Fruit fly (Drosophila melanogaster) whole organism, embryonic: ENCODE measurements around the gene ZnT63C.

Experiments
- Ada2b ChIP-seq: fragments of 200-800 bp; sonication (Bioruptor generic); IDR thresholded peaks from 2 replicates; pipeline ENCODE4 v1.3.6; 2022; ENCODE audit warnings: missing biosample characterization, missing genetic modification characterization
- Adf1 ChIP-seq: fragments of 200-800 bp; sonication (Bioruptor generic); IDR thresholded peaks from 2 replicates; pipeline ENCODE4 v1.3.6; 2022; ENCODE audit warnings: missing biosample characterization, missing genetic modification characterization
- Aef1 ChIP-seq: fragments of 200-800 bp; sonication (Bioruptor generic); IDR thresholded peaks from 3 replicates; pipeline ENCODE4 v1.3.6; 2022; ENCODE audit warnings: missing biosample characterization, missing genetic modification characterization
- BtbVII ChIP-seq: fragments of 200-800 bp; sonication (Bioruptor generic); optimal IDR thresholded peaks from 3 replicates; lab custom pipeline; 2017; ENCODE audit warnings: missing biosample characterization, mild to moderate bottlenecking, missing genetic modification characterization
- CG10654 ChIP-seq: fragments of 200-800 bp; sonication (Bioruptor generic); optimal IDR thresholded peaks from 2 replicates; lab custom pipeline; 2016; ENCODE audit warnings: missing biosample characterization, missing genetic modification characterization
- CG10979 ChIP-seq: fragments of 200-800 bp; sonication (Bioruptor generic); optimal IDR thresholded peaks from 2 replicates; lab custom pipeline; 2018; ENCODE audit warnings: missing biosample characterization, mild to moderate bottlenecking, missing genetic modification characterization, moderate library complexity
- CG11398 ChIP-seq: fragments of 200-800 bp; sonication (Bioruptor generic); optimal IDR thresholded peaks from 2 replicates; lab custom pipeline; 2016; ENCODE audit warnings: missing biosample characterization, missing genetic modification characterization
- CG11504 ChIP-seq: fragments of 200-800 bp; sonication (Bioruptor generic); optimal IDR thresholded peaks from 3 replicates; lab custom pipeline; 2019; ENCODE audit warnings: missing biosample characterization, mild to moderate bottlenecking, missing genetic modification characterization, moderate library complexity
- CG11723 ChIP-seq: fragments of 200-800 bp; sonication (Bioruptor generic); optimal IDR thresholded peaks from 2 replicates; lab custom pipeline; 2017; ENCODE audit warnings: missing biosample characterization, mild to moderate bottlenecking, missing genetic modification characterization
- CG1233 ChIP-seq: fragments of 200-800 bp; sonication (Bioruptor generic); optimal IDR thresholded peaks from 4 replicates; lab custom pipeline; 2018; ENCODE audit warnings: missing biosample characterization, mild to moderate bottlenecking, missing genetic modification characterization
- CG13424 ChIP-seq: fragments of 200-800 bp; sonication (Bioruptor generic); optimal IDR thresholded peaks from 2 replicates; lab custom pipeline; 2019; ENCODE audit warnings: missing biosample characterization, mild to moderate bottlenecking, missing genetic modification characterization, moderate library complexity
- CG13775 ChIP-seq: fragments of 200-800 bp; sonication (Bioruptor generic); optimal IDR thresholded peaks from 3 replicates; lab custom pipeline; 2017; ENCODE audit warnings: missing biosample characterization, mild to moderate bottlenecking, missing genetic modification characterization
- CG14710 ChIP-seq: fragments of 200-800 bp; sonication (Bioruptor generic); optimal IDR thresholded peaks from 3 replicates; lab custom pipeline; 2019; ENCODE audit warnings: missing biosample characterization, mild to moderate bottlenecking, missing genetic modification characterization, moderate library complexity
- CG1529 ChIP-seq: fragments of 200-800 bp; sonication (Bioruptor generic); optimal IDR thresholded peaks from 3 replicates; lab custom pipeline; 2018; ENCODE audit warnings: missing biosample characterization, missing genetic modification characterization
- CG16815 ChIP-seq: fragments of 200-800 bp; sonication (Bioruptor generic); optimal IDR thresholded peaks from 3 replicates; lab custom pipeline; 2017; ENCODE audit warnings: missing biosample characterization, mild to moderate bottlenecking, missing genetic modification characterization
- CG17359 ChIP-seq: fragments of 200-800 bp; sonication (Bioruptor generic); optimal IDR thresholded peaks from 3 replicates; lab custom pipeline; 2018; ENCODE audit warnings: missing biosample characterization, mild to moderate bottlenecking, missing genetic modification characterization, moderate library complexity
- CG31388 ChIP-seq: fragments of 200-800 bp; sonication (Bioruptor generic); optimal IDR thresholded peaks from 2 replicates; lab custom pipeline; 2016; ENCODE audit warnings: missing biosample characterization, missing genetic modification characterization
- CG31441 ChIP-seq: fragments of 200-800 bp; sonication (Bioruptor generic); IDR thresholded peaks from 2 replicates; pipeline ENCODE4 v1.3.6; 2022; ENCODE audit warnings: missing biosample characterization, missing genetic modification characterization
- CG3995 ChIP-seq: fragments of 200-800 bp; sonication (Bioruptor generic); optimal IDR thresholded peaks from 3 replicates; lab custom pipeline; 2016; ENCODE audit warnings: missing biosample characterization, missing genetic modification characterization
- CG4360 ChIP-seq: fragments of 200-800 bp; sonication (Bioruptor generic); IDR thresholded peaks from 2 replicates; pipeline ENCODE4 v1.3.6; 2022; ENCODE audit warnings: missing biosample characterization, missing genetic modification characterization
- CG4424 ChIP-seq: fragments of 200-800 bp; sonication (Bioruptor generic); optimal IDR thresholded peaks from 3 replicates; lab custom pipeline; 2016; ENCODE audit warnings: missing biosample characterization, missing genetic modification characterization
- CG5180 ChIP-seq: fragments of 200-800 bp; sonication (Bioruptor generic); optimal IDR thresholded peaks from 3 replicates; lab custom pipeline; 2017; ENCODE audit warnings: missing biosample characterization, missing genetic modification characterization, mild to moderate bottlenecking, moderate library complexity, missing genetic modification reagents
- CG7786 ChIP-seq: fragments of 200-800 bp; sonication (Bioruptor generic); optimal IDR thresholded peaks from 2 replicates; lab custom pipeline; 2016; ENCODE audit warnings: missing biosample characterization, missing genetic modification characterization
- CG8089 ChIP-seq: fragments of 200-800 bp; sonication (Bioruptor generic); optimal IDR thresholded peaks from 3 replicates; lab custom pipeline; 2016; ENCODE audit warnings: missing biosample characterization, missing genetic modification characterization
- Chrac-16 ChIP-seq: fragments of 200-800 bp; sonication (Bioruptor generic); optimal IDR thresholded peaks from 3 replicates; lab custom pipeline; 2016; ENCODE audit warnings: missing biosample characterization, missing genetic modification characterization
- Deaf1 ChIP-seq: fragments of 200-800 bp; optimal IDR thresholded peaks from 3 replicates; lab custom pipeline; 2019; ENCODE audit warnings: missing biosample characterization, mild to moderate bottlenecking, missing genetic modification characterization, moderate library complexity
- Dek ChIP-seq: fragments of 200-800 bp; sonication (Bioruptor generic); optimal IDR thresholded peaks from 3 replicates; lab custom pipeline; 2019; ENCODE audit warnings: missing biosample characterization, mild to moderate bottlenecking, missing genetic modification characterization, moderate library complexity
- Gug ChIP-seq: fragments of 200-800 bp; sonication (Bioruptor generic); IDR thresholded peaks from 4 replicates; pipeline ENCODE4 v1.3.6; 2022; ENCODE audit warnings: missing biosample characterization, missing genetic modification characterization
- MESR4 ChIP-seq: fragments of 200-800 bp; sonication (Bioruptor generic); optimal IDR thresholded peaks from 2 replicates; lab custom pipeline; 2018; ENCODE audit warnings: missing biosample characterization, mild to moderate bottlenecking, missing genetic modification characterization, moderate library complexity
- NfI ChIP-seq: fragments of 200-800 bp; sonication (Bioruptor generic); optimal IDR thresholded peaks from 3 replicates; lab custom pipeline; 2018; ENCODE audit warnings: missing biosample characterization, mild to moderate bottlenecking, missing genetic modification characterization, moderate library complexity
- Optix ChIP-seq: fragments of 200-800 bp; sonication (Bioruptor generic); IDR thresholded peaks from 3 replicates; pipeline ENCODE4 v1.3.6; 2022; ENCODE audit warnings: missing biosample characterization, missing genetic modification characterization
- Xbp1 ChIP-seq: fragments of 200-800 bp; sonication (Bioruptor generic); optimal IDR thresholded peaks from 3 replicates; lab custom pipeline; 2016; ENCODE audit warnings: missing biosample characterization, mild to moderate bottlenecking, missing genetic modification characterization
- ara ChIP-seq: fragments of 200-800 bp; sonication (Bioruptor generic); IDR thresholded peaks from 2 replicates; pipeline ENCODE4 v1.3.6; 2022; ENCODE audit warnings: missing biosample characterization, missing genetic modification characterization
- ash1 ChIP-seq: fragments of 200-800 bp; sonication (Bioruptor generic); optimal IDR thresholded peaks from 2 replicates; lab custom pipeline; 2018; ENCODE audit warnings: missing biosample characterization, mild to moderate bottlenecking, missing genetic modification characterization
- btn ChIP-seq: fragments of 200-800 bp; sonication (Bioruptor generic); optimal IDR thresholded peaks from 2 replicates; lab custom pipeline; 2016; ENCODE audit warnings: missing biosample characterization, missing genetic modification characterization
- cato ChIP-seq: fragments of 200-800 bp; sonication (Bioruptor generic); optimal IDR thresholded peaks from 2 replicates; lab custom pipeline; 2016; ENCODE audit warnings: missing biosample characterization, missing genetic modification characterization, borderline replicate concordance
- ci ChIP-seq: fragments of 200-800 bp; sonication (Bioruptor generic); IDR thresholded peaks from 3 replicates; pipeline ENCODE4 v1.3.6; 2022; ENCODE audit warnings: missing biosample characterization, missing genetic modification characterization
- da ChIP-seq: fragments of 200-800 bp; sonication (Bioruptor generic); optimal IDR thresholded peaks from 2 replicates; lab custom pipeline; 2016; ENCODE audit warnings: missing biosample characterization, missing genetic modification characterization
- fd96Cb ChIP-seq: fragments of 200-800 bp; sonication (Bioruptor generic); optimal IDR thresholded peaks from 2 replicates; lab custom pipeline; 2018; ENCODE audit warnings: missing biosample characterization, mild to moderate bottlenecking, missing genetic modification characterization, moderate library complexity
- gce ChIP-seq: fragments of 200-800 bp; sonication (Bioruptor generic); IDR thresholded peaks from 3 replicates; pipeline ENCODE4 v1.3.6; 2022; ENCODE audit warnings: missing biosample characterization, missing genetic modification characterization
- gro ChIP-seq: fragments of 200-800 bp; sonication (Bioruptor generic); optimal IDR thresholded peaks from 2 replicates; lab custom pipeline; 2016; ENCODE audit warnings: missing biosample characterization, missing genetic modification characterization
- h ChIP-seq: fragments of >200 bp; optimal IDR thresholded peaks from 2 replicates; lab custom pipeline; 2017
- hth ChIP-seq: fragments of >200 bp; optimal IDR thresholded peaks from 2 replicates; lab custom pipeline; 2017; ENCODE audit warnings: inconsistent platforms
- ind ChIP-seq: fragments of 200-800 bp; sonication (Bioruptor generic); optimal IDR thresholded peaks from 3 replicates; lab custom pipeline; 2016; ENCODE audit warnings: missing biosample characterization, missing genetic modification characterization
- nau ChIP-seq: fragments of 200-800 bp; sonication (Bioruptor generic); optimal IDR thresholded peaks from 3 replicates; lab custom pipeline; 2017; ENCODE audit warnings: missing biosample characterization, mild to moderate bottlenecking, missing genetic modification characterization, missing genetic modification reagents
- nmo ChIP-seq: fragments of 200-800 bp; sonication (Bioruptor generic); optimal IDR thresholded peaks from 2 replicates; lab custom pipeline; 2018; ENCODE audit warnings: missing biosample characterization, mild to moderate bottlenecking, missing genetic modification characterization, moderate library complexity
- pfk ChIP-seq: fragments of 200-800 bp; sonication (Bioruptor generic); optimal IDR thresholded peaks from 2 replicates; lab custom pipeline; 2018; ENCODE audit warnings: missing biosample characterization, mild to moderate bottlenecking, missing genetic modification characterization, moderate library complexity
- phol ChIP-seq: fragments of 200-800 bp; sonication (Bioruptor generic); optimal IDR thresholded peaks from 3 replicates; lab custom pipeline; 2018; ENCODE audit warnings: missing biosample characterization, mild to moderate bottlenecking, missing genetic modification characterization, moderate library complexity
- row ChIP-seq: fragments of 200-800 bp; sonication (Bioruptor generic); IDR thresholded peaks from 3 replicates; pipeline ENCODE4 v1.3.6; 2022; ENCODE audit warnings: missing biosample characterization, missing genetic modification characterization
- sob ChIP-seq: fragments of 200-800 bp; sonication (Bioruptor generic); IDR thresholded peaks from 2 replicates; pipeline ENCODE4 v1.3.6; 2022; ENCODE audit warnings: missing biosample characterization, missing genetic modification characterization
- sqz ChIP-seq: fragments of 200-800 bp; sonication (Bioruptor generic); optimal IDR thresholded peaks from 3 replicates; lab custom pipeline; 2018; ENCODE audit warnings: missing biosample characterization, mild to moderate bottlenecking, missing genetic modification characterization
- wor ChIP-seq: fragments of 200-800 bp; sonication (Bioruptor generic); IDR thresholded peaks from 2 replicates; pipeline ENCODE4 v1.3.6; 2022; ENCODE audit warnings: missing biosample characterization, missing genetic modification characterization

Gene ZnT63C

DNA sequence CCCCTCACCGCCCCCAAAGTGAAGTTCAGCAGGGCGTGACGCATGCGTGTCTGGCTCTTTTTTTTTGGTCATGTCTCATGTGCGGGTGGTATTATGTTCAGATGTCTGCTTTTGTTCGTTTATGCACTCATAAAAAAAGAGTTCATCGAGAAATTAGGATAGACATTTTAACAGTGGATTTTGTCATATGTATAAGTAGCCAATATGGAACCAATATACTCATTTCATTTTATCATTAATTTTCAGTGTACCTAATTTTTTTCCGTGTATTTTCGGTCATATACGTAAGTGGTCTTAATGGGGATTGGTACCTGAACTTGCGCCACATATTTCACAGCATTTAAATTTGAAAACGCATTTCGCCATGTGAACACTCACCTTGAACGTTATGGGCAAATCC lies 3.2 kb upstream of the ZnT63C start (continued):
- TF ChIP-seq hth (lab: Kevin White, UChicago) (no peak), BtbVII (GFP tag; lab: Kevin White, UChicago) (peak; percentile 46), ash1 (GFP tag; lab: Kevin White, UChicago) (no peak), CG3995 (GFP tag; lab: Kevin White, UChicago) (no peak), CG5180 (GFP tag; lab: Kevin White, UChicago) (peak; percentile 44), gce (0 out of 3 replicates have a peak, but pooled peaks have one; percentile 22), CG31388 (no peak), CG10979 (peak; percentile 67), CG4424 (GFP tag; lab: Kevin White, UChicago) (peak; percentile 66), CG7786 (GFP tag; lab: Kevin White, UChicago) (peak; percentile 29), gro (GFP tag; lab: Kevin White, UChicago) (no peak), CG1233 (GFP tag; lab: Kevin White, UChicago) (peak; percentile 31), ci (GFP tag; lab: Robert Waterston, UW) (peak; percentile 81), ara (GFP tag; lab: Robert Waterston, UW) (peak; percentile 71), btn (GFP tag; lab: Kevin White, UChicago) (peak; percentile 63), CG1529 (GFP tag; lab: Kevin White, UChicago) (peak; percentile 28), CG14710 (tag; lab: Kevin White, UChicago) (peak; percentile 60), CG11398 (no peak), CG31441 (GFP tag; lab: Robert Waterston, UW) (peak; percentile 81), wor (peak; percentile 53), Dek (peak; percentile 40), Gug (GFP tag; lab: Robert Waterston, UW) (0 out of 4 replicates have a peak, but pooled peaks have one; percentile 10), nmo (GFP tag; lab: Kevin White, UChicago) (peak; percentile 52), CG8089 (no peak), Chrac-16 (GFP tag; lab: Kevin White, UChicago) (peak; percentile 33), CG13775 (GFP tag; lab: Kevin White, UChicago) (peak; percentile 16), cato (GFP tag; lab: Kevin White, UChicago) (no peak), row (peak; percentile 73), Deaf1 (tag; lab: Kevin White, UChicago) (no peak), CG16815 (GFP tag; lab: Kevin White, UChicago) (peak; percentile 6), da (GFP tag; lab: Kevin White, UChicago) (no peak), CG11723 (GFP tag; lab: Kevin White, UChicago) (no peak), CG13424 (peak; percentile 55), sqz (GFP tag; lab: Kevin White, UChicago) (peak; percentile 74), ind (GFP tag; lab: Kevin White, UChicago) (peak; percentile 69), fd96Cb (tag; lab: Kevin White, UChicago) (peak; percentile 71), CG10654 (GFP tag; lab: Kevin White, UChicago) (peak; percentile 49), CG11504 (tag; lab: Kevin White, UChicago) (peak; percentile 83), CG17359 (tag; lab: Kevin White, UChicago) (peak; percentile 84), Ada2b (GFP tag; lab: Robert Waterston, UW) (peak; percentile 73), sob (GFP tag; lab: Robert Waterston, UW) (peak; percentile 72), phol (peak; percentile 70), Adf1 (no peak), MESR4 (GFP tag; lab: Kevin White, UChicago) (no peak), CG4360 (GFP tag; lab: Robert Waterston, UW) (peak; percentile 20; the same call in 1 of the 2 replicates), Xbp1 (GFP tag; lab: Kevin White, UChicago) (peak; percentile 49), Aef1 (GFP tag; lab: Robert Waterston, UW) (peak; percentile 62), h (lab: Kevin White, UChicago) (no peak), Optix (peak; percentile 45; the same call in 1 of the 3 replicates), nau (GFP tag; lab: Kevin White, UChicago) (no peak), pfk (GFP tag; lab: Kevin White, UChicago) (no peak), NfI (GFP tag; lab: Kevin White, UChicago) (peak; percentile 1)
